Worm (Caenorhabditis elegans) whole organism, young adult: ENCODE data around the gene F53B7.7.

Source experiments
- B0336.3 ChIP-seq: fragments of 200-800 bp; sonication (Bioruptor generic); IDR thresholded peaks from 2 replicates; pipeline ENCODE4 v1.3.6; 2022; ENCODE audit warnings: missing genetic modification characterization, missing compliant biosample characterization
- C06A6.2 ChIP-seq: fragments of 200-800 bp; sonication (Bioruptor generic); conservative IDR thresholded peaks from 2 replicates; pipeline ENCODE4 v1.3.6; 2022; ENCODE audit warnings: missing genetic modification characterization, missing compliant biosample characterization
- D2030.7 ChIP-seq: fragments of 200-800 bp; sonication (Bioruptor generic); IDR thresholded peaks from 2 replicates; pipeline ENCODE4 v1.3.6; 2022; ENCODE audit warnings: missing genetic modification reagents, missing genetic modification characterization, missing compliant biosample characterization
- F33H1.4 ChIP-seq: fragments of 200-800 bp; sonication (Bioruptor generic); IDR thresholded peaks from 2 replicates; pipeline ENCODE4 v1.3.6; 2022; ENCODE audit warnings: missing genetic modification reagents, missing genetic modification characterization, missing compliant biosample characterization
- F57C9.4 ChIP-seq: sonication (generic microtip); optimal IDR thresholded peaks from 2 replicates; lab custom pipeline; 2017; ENCODE audit warnings: mild to moderate bottlenecking, missing genetic modification characterization, missing compliant biosample characterization
- K11D2.4 ChIP-seq: fragments of 200-800 bp; sonication (Bioruptor generic); IDR thresholded peaks from 2 replicates; pipeline ENCODE4 v1.3.6; 2022; ENCODE audit warnings: missing genetic modification reagents, missing genetic modification characterization, missing compliant biosample characterization
- K12H6.12 ChIP-seq: fragments of 200-800 bp; sonication (Bioruptor generic); optimal IDR thresholded peaks from 2 replicates; lab custom pipeline; 2018; ENCODE audit warnings: mild to moderate bottlenecking, missing genetic modification characterization, missing compliant biosample characterization
- Y95B8A.8 ChIP-seq: fragments of 200-800 bp; sonication (Bioruptor generic); IDR thresholded peaks from 2 replicates; pipeline ENCODE4 v1.3.6; 2022; ENCODE audit warnings: missing genetic modification reagents, missing genetic modification characterization, missing compliant biosample characterization
- ZK185.1 ChIP-seq: sonication (generic microtip); optimal IDR thresholded peaks from 2 replicates; lab custom pipeline; 2016; ENCODE audit warnings: mild to moderate bottlenecking, missing genetic modification characterization, missing compliant biosample characterization; ENCODE audit not compliant: poor library complexity, severe bottlenecking
- ama-1 ChIP-seq, 3 experiments: fragments of 150-350 bp in 1 of 3; sonication (generic microtip) in 2 of 3; optimal IDR thresholded peaks; 2 replicates each; lab custom pipeline; 2014 to 2018; ENCODE audit warnings: missing biosample characterization in 2 of 3, missing genetic modification characterization in 2 of 3, missing genetic modification reagents in 2 of 3
- atf-7 ChIP-seq: sonication (generic microtip); optimal IDR thresholded peaks from 2 replicates; lab custom pipeline; 2017; ENCODE audit warnings: mild to moderate bottlenecking, missing genetic modification characterization, missing compliant biosample characterization
- athp-1 ChIP-seq: sonication (generic microtip); optimal IDR thresholded peaks from 2 replicates; lab custom pipeline; 2017; ENCODE audit warnings: mild to moderate bottlenecking, missing genetic modification characterization, missing compliant biosample characterization
- attf-5 ChIP-seq: fragments of 200-800 bp; sonication (Bioruptor generic); optimal IDR thresholded peaks from 2 replicates; lab custom pipeline; 2018; ENCODE audit warnings: mild to moderate bottlenecking, missing genetic modification characterization, missing compliant biosample characterization
- cebp-1 ChIP-seq, 2 experiments: fragments of 200-800 bp in 1 of 2; sonication (Bioruptor generic) in 1 of 2; sonication (generic microtip) in 1 of 2; IDR thresholded peaks in 1 of 2; optimal IDR thresholded peaks in 1 of 2; 2 replicates each; pipeline versions ENCODE4 v1.3.6 to Lab custom; 2017 to 2022; ENCODE audit warnings: missing compliant biosample characterization in 2 of 2, missing genetic modification characterization in 2 of 2, mild to moderate bottlenecking in 1 of 2, missing genetic modification reagents in 1 of 2, moderate library complexity in 1 of 2
- ceh-27 ChIP-seq: fragments of 200-800 bp; sonication (Bioruptor generic); optimal IDR thresholded peaks from 2 replicates; lab custom pipeline; 2018; ENCODE audit warnings: mild to moderate bottlenecking, missing genetic modification characterization, moderate library complexity, missing compliant biosample characterization
- ceh-40 ChIP-seq: fragments of 200-800 bp; sonication (Bioruptor generic); IDR thresholded peaks from 2 replicates; pipeline ENCODE4 v1.3.6; 2022; ENCODE audit warnings: missing genetic modification characterization, missing compliant biosample characterization
- ceh-58 ChIP-seq: fragments of 200-800 bp; sonication (Bioruptor generic); IDR thresholded peaks from 2 replicates; pipeline ENCODE4 v1.3.6; 2022; ENCODE audit warnings: missing genetic modification characterization, missing compliant biosample characterization
- die-1 ChIP-seq: sonication (generic microtip); optimal IDR thresholded peaks from 2 replicates; lab custom pipeline; 2016; ENCODE audit warnings: missing genotype, mild to moderate bottlenecking, missing genetic modification characterization, missing compliant biosample characterization
- efl-1 ChIP-seq: fragments of 150-350 bp; optimal IDR thresholded peaks from 2 replicates; lab custom pipeline; 2014; ENCODE audit warnings: missing biosample characterization, missing genetic modification reagents, missing genetic modification characterization
- egl-18 ChIP-seq: fragments of 200-800 bp; sonication (Bioruptor generic); IDR thresholded peaks from 2 replicates; pipeline ENCODE4 v1.3.6; 2022; ENCODE audit warnings: missing genetic modification reagents, missing genetic modification characterization, missing compliant biosample characterization
- gei-17 ChIP-seq: fragments of 200-800 bp; sonication (Bioruptor generic); optimal IDR thresholded peaks from 2 replicates; lab custom pipeline; 2018; ENCODE audit warnings: mild to moderate bottlenecking, missing genetic modification characterization, missing compliant biosample characterization
- hlh-26 ChIP-seq: fragments of 200-800 bp; sonication (Bioruptor generic); conservative IDR thresholded peaks from 2 replicates; pipeline ENCODE4 v1.3.6; 2022; ENCODE audit warnings: missing genetic modification reagents, missing genetic modification characterization, missing compliant biosample characterization
- hmg-20 ChIP-seq: fragments of 200-800 bp; sonication (Bioruptor generic); IDR thresholded peaks from 2 replicates; pipeline ENCODE4 v1.3.6; 2022; ENCODE audit warnings: missing genetic modification reagents, missing genetic modification characterization, missing compliant biosample characterization
- hsf-1 ChIP-seq: fragments of 200-800 bp; sonication (Bioruptor generic); IDR thresholded peaks from 2 replicates; pipeline ENCODE4 v1.3.6; 2022; ENCODE audit warnings: missing genetic modification reagents, missing genetic modification characterization, missing compliant biosample characterization
- let-526 ChIP-seq: fragments of 200-800 bp; sonication (Bioruptor generic); IDR thresholded peaks from 2 replicates; pipeline ENCODE4 v1.3.6; 2022; ENCODE audit warnings: missing genetic modification reagents, missing genetic modification characterization, missing compliant biosample characterization
- lin-26 ChIP-seq: fragments of 200-800 bp; sonication (Bioruptor generic); IDR thresholded peaks from 2 replicates; pipeline ENCODE4 v1.3.6; 2022; ENCODE audit warnings: missing genetic modification reagents, missing genetic modification characterization, missing compliant biosample characterization
- lin-40 ChIP-seq: sonication (generic microtip); optimal IDR thresholded peaks from 2 replicates; lab custom pipeline; 2016; ENCODE audit warnings: missing genetic modification characterization, mild to moderate bottlenecking, missing compliant biosample characterization, missing genotype, missing genetic modification reagents
- lin-54 ChIP-seq: fragments of 200-800 bp; sonication (Bioruptor generic); optimal IDR thresholded peaks from 2 replicates; lab custom pipeline; 2018; ENCODE audit warnings: mild to moderate bottlenecking, missing genetic modification characterization, missing compliant biosample characterization
- madf-6 ChIP-seq: fragments of 200-800 bp; sonication (Bioruptor generic); IDR thresholded peaks from 2 replicates; pipeline ENCODE4 v1.3.6; 2022; ENCODE audit warnings: missing genetic modification reagents, missing genetic modification characterization, missing compliant biosample characterization
- mcd-1 ChIP-seq: fragments of 200-800 bp; sonication (Bioruptor generic); IDR thresholded peaks from 2 replicates; pipeline ENCODE4 v1.3.6; 2022; ENCODE audit warnings: missing genetic modification reagents, missing genetic modification characterization, missing compliant biosample characterization
- nhr-90 ChIP-seq: sonication (generic microtip); optimal IDR thresholded peaks from 2 replicates; lab custom pipeline; 2016; ENCODE audit warnings: missing genotype, mild to moderate bottlenecking, missing genetic modification characterization, missing compliant biosample characterization
- rpc-1 ChIP-seq, 2 experiments: fragments of 150-350 bp in 1 of 2; sonication (generic microtip) in 1 of 2; optimal IDR thresholded peaks; 2 replicates each; lab custom pipeline; 2014 to 2018; ENCODE audit warnings: missing biosample characterization in 1 of 2, missing genetic modification characterization in 1 of 2, missing genetic modification reagents in 1 of 2, missing genotype in 1 of 2
- sea-2 ChIP-seq: fragments of 200-800 bp; sonication (Bioruptor generic); IDR thresholded peaks from 2 replicates; pipeline ENCODE4 v1.3.6; 2022; ENCODE audit warnings: missing genetic modification characterization, missing compliant biosample characterization
- snpc-1.1 ChIP-seq: sonication (generic microtip); optimal IDR thresholded peaks from 2 replicates; lab custom pipeline; 2017; ENCODE audit warnings: missing genetic modification characterization, mild to moderate bottlenecking, missing compliant biosample characterization, antibody characterized with exemption, moderate library complexity, missing genotype, missing genetic modification reagents; ENCODE audit not compliant: insufficient read depth
- snpc-4 ChIP-seq, 5 experiments: fragments of 150-350 bp in 1 of 5; sonication (generic microtip) in 4 of 5; optimal IDR thresholded peaks; 2 replicates each; lab custom pipeline; 2014 to 2018; ENCODE audit warnings: missing genetic modification characterization in 5 of 5, missing biosample characterization in 3 of 5, antibody characterized with exemption in 2 of 5, mild to moderate bottlenecking in 2 of 5, missing compliant biosample characterization in 2 of 5, missing genotype in 2 of 5, moderate library complexity in 2 of 5, missing genetic modification reagents in 1 of 5
- somi-1 ChIP-seq: fragments of 200-800 bp; sonication (Bioruptor generic); optimal IDR thresholded peaks from 2 replicates; lab custom pipeline; 2018; ENCODE audit warnings: mild to moderate bottlenecking, missing genetic modification characterization, missing compliant biosample characterization
- zfh-2 ChIP-seq: fragments of 200-800 bp; sonication (Bioruptor generic); conservative IDR thresholded peaks from 2 replicates; pipeline ENCODE4 v1.3.6; 2022; ENCODE audit warnings: missing genetic modification reagents, missing genetic modification characterization, missing compliant biosample characterization
- ztf-22 ChIP-seq: fragments of 200-800 bp; sonication (Bioruptor generic); optimal IDR thresholded peaks from 2 replicates; lab custom pipeline; 2018; ENCODE audit warnings: mild to moderate bottlenecking, missing genetic modification characterization, moderate library complexity, missing compliant biosample characterization
- ztf-25 ChIP-seq: fragments of 200-800 bp; sonication (Bioruptor generic); IDR thresholded peaks from 2 replicates; pipeline ENCODE4 v1.3.6; 2022; ENCODE audit warnings: missing genetic modification reagents, missing genetic modification characterization, missing compliant biosample characterization
- ztf-26 ChIP-seq: sonication (generic microtip); optimal IDR thresholded peaks from 2 replicates; lab custom pipeline; 2017; ENCODE audit warnings: missing genetic modification characterization, missing compliant biosample characterization
- ztf-28 ChIP-seq: fragments of 200-800 bp; sonication (Bioruptor generic); IDR thresholded peaks from 2 replicates; pipeline ENCODE4 v1.3.6; 2022; ENCODE audit warnings: missing genetic modification reagents, missing genetic modification characterization, missing compliant biosample characterization

The F53B7.7 gene

ce11 chrV:10998797-10999196, at the start of gene F53B7.7:
Gene F53B7.7 (plus strand): TSS chrV:10999097.
- no peak for TF ChIP-seq ZK185.1 (tag; lab: Kevin White, UChicago)
- no peak for TF ChIP-seq ama-1 (optimal IDR thresholded peaks at IDR 0.05; lab: Kevin White, UChicago)
- no peak for TF ChIP-seq ama-1 (GFP tag; optimal IDR thresholded peaks at IDR 0.05; lab: Kevin White, UChicago)
- TF ChIP-seq D2030.7 (GFP tag; lab: Robert Waterston, UW) = no peak
- TF ChIP-seq rpc-1 (optimal IDR thresholded peaks at IDR 0.05; lab: Kevin White, UChicago) = no peak
- TF ChIP-seq rpc-1 (tag; optimal IDR thresholded peaks at IDR 0.05; lab: Kevin White, UChicago) = no peak
- TF ChIP-seq hmg-20 (GFP tag; lab: Robert Waterston, UW) = no peak
- TF ChIP-seq sea-2 = no peak
- TF ChIP-seq egl-18 (GFP tag; lab: Robert Waterston, UW) = no peak
- TF ChIP-seq F33H1.4 (GFP tag; lab: Robert Waterston, UW) = no peak
- TF ChIP-seq efl-1 (GFP tag; lab: Kevin White, UChicago) = no peak

- TF ChIP-seq let-526 (GFP tag; lab: Robert Waterston, UW) (no peak), attf-5 (GFP tag; lab: Kevin White, UChicago) (no peak), hlh-26 (no peak), B0336.3 (GFP tag; lab: Robert Waterston, UW) (no peak), ZK185.1 (tag; lab: Kevin White, UChicago) (no peak), ztf-22 (GFP tag; lab: Kevin White, UChicago) (no peak), ceh-27 (GFP tag; lab: Kevin White, UChicago) (no peak), zfh-2 (no peak)
Measured at ce11 chrV:10949511-10949910, 49.4 kb upstream of the F53B7.7 start, which contains the start of gene col-153. Gene col-153 (plus strand): TSS chrV:10949811.

ce11 chrV:10951655-10952278, 47.1 kb upstream of the F53B7.7 start, which contains the start of gene F17C11.4:
Gene F17C11.4 (plus strand): TSS chrV:10951860.
- TF ChIP-seq madf-6 (GFP tag; lab: Robert Waterston, UW) (0 out of 2 replicates have a peak, but pooled peaks have one; percentile 13), F57C9.4 (tag; lab: Kevin White, UChicago) (peak; percentile 20), snpc-1.1 (tag; lab: Kevin White, UChicago) (no peak), nhr-90 (peak; percentile 29), atf-7 (peak; percentile 62), ztf-26 (tag; lab: Kevin White, UChicago) (peak; percentile 39), ztf-28 (no peak), ztf-25 (GFP tag; lab: Robert Waterston, UW) (no peak), lin-40 (tag; lab: Kevin White, UChicago) (peak; percentile 67), gei-17 (GFP tag; lab: Kevin White, UChicago) (peak; percentile 2), ZK185.1 (tag; lab: Kevin White, UChicago) (peak; percentile 62), lin-26 (peak; percentile 66; the same call in 1 of the 2 replicates), Y95B8A.8 (no peak), die-1 (tag; lab: Kevin White, UChicago) (peak; percentile 33), K11D2.4 (peak; percentile 69; the same call in 1 of the 2 replicates), cebp-1 (GFP tag; IDR thresholded peaks at IDR 0.05; lab: Robert Waterston, UW) (peak; percentile 77), cebp-1 (tag; optimal IDR thresholded peaks at IDR 0.05; lab: Kevin White, UChicago) (peak; percentile 91), K12H6.12 (tag; lab: Kevin White, UChicago) (peak; percentile 66), snpc-4 (GFP tag; optimal IDR thresholded peaks at IDR 0.05; lab: Kevin White, UChicago) (no peak), snpc-4 (tag; optimal IDR thresholded peaks at IDR 0.05; lab: Kevin White, UChicago) (peak in 2 of 4 experiments; percentile 33 to 40), lin-54 (GFP tag; lab: Kevin White, UChicago) (peak; percentile 20), ceh-58 (GFP tag; lab: Robert Waterston, UW) (no peak), somi-1 (GFP tag; lab: Kevin White, UChicago) (peak; percentile 85), let-526 (GFP tag; lab: Robert Waterston, UW) (0 out of 2 replicates have a peak, but pooled peaks have one; percentile 68), hsf-1 (GFP tag; lab: Robert Waterston, UW) (no peak), attf-5 (GFP tag; lab: Kevin White, UChicago) (peak; percentile 74), mcd-1 (GFP tag; lab: Robert Waterston, UW) (peak; percentile 37; the same call in 1 of the 2 replicates), ceh-40 (GFP tag; lab: Robert Waterston, UW) (no peak), C06A6.2 (GFP tag; lab: Robert Waterston, UW) (0 out of 2 replicates have a peak, but pooled peaks have one; percentile 41), B0336.3 (GFP tag; lab: Robert Waterston, UW) (peak; percentile 43), zfh-2 (peak; percentile 64), athp-1 (tag; lab: Kevin White, UChicago) (no peak), efl-1 (GFP tag; lab: Kevin White, UChicago) (no peak)
